Worm (Caenorhabditis elegans) whole organism, L3 larva: ENCODE results near the gene srh-140.

Source experiments
- ZK546.5 ChIP-seq: sonication (generic microtip); optimal IDR thresholded peaks from 2 replicates; lab custom pipeline; 2017; ENCODE audit warnings: missing biosample characterization, missing genetic modification characterization
- ceh-28 ChIP-seq: fragments of 150-350 bp; optimal IDR thresholded peaks from 2 replicates; lab custom pipeline; 2014; ENCODE audit warnings: missing biosample characterization, missing genetic modification reagents, missing genetic modification characterization
- ceh-9 ChIP-seq: sonication (generic microtip); optimal IDR thresholded peaks from 2 replicates; lab custom pipeline; 2018; ENCODE audit warnings: missing biosample characterization, missing genetic modification characterization
- egl-27 ChIP-seq: sonication (generic microtip); optimal IDR thresholded peaks from 4 replicates; lab custom pipeline; 2017; ENCODE audit warnings: missing biosample characterization, missing genetic modification reagents, missing genetic modification characterization
- elt-2 ChIP-seq: sonication (generic microtip); optimal IDR thresholded peaks from 2 replicates; lab custom pipeline; 2016; ENCODE audit warnings: missing genetic modification reagents, mild to moderate bottlenecking, missing genetic modification characterization, missing compliant biosample characterization
- eor-1 ChIP-seq, 2 experiments: fragments of 150-350 bp; optimal IDR thresholded peaks; 2 replicates each; lab custom pipeline; 2014 to 2018; ENCODE audit warnings: missing biosample characterization in 2 of 2, missing genetic modification characterization in 2 of 2
- lin-15B ChIP-seq: fragments of 150-350 bp; optimal IDR thresholded peaks from 2 replicates; lab custom pipeline; 2014; ENCODE audit warnings: missing biosample characterization, missing genetic modification characterization
- mml-1 ChIP-seq: fragments of 150-350 bp; sonication (generic microtip); optimal IDR thresholded peaks from 3 replicates; lab custom pipeline; 2014; ENCODE audit warnings: missing biosample characterization, missing genetic modification characterization
- nhr-11 ChIP-seq: fragments of 150-350 bp; optimal IDR thresholded peaks from 2 replicates; lab custom pipeline; 2014; ENCODE audit warnings: missing biosample characterization, missing genetic modification characterization
- nhr-237 ChIP-seq: fragments of 150-350 bp; optimal IDR thresholded peaks from 2 replicates; lab custom pipeline; 2014; ENCODE audit warnings: missing biosample characterization, missing genetic modification characterization
- unc-39 ChIP-seq: sonication (generic microtip); optimal IDR thresholded peaks from 4 replicates; lab custom pipeline; 2017; ENCODE audit warnings: missing biosample characterization, missing genetic modification characterization
- unc-62 ChIP-seq: fragments of 150-350 bp; sonication (generic microtip); optimal IDR thresholded peaks from 4 replicates; lab custom pipeline; 2014; ENCODE audit warnings: missing biosample characterization, missing genetic modification reagents, missing genetic modification characterization

DNA sequence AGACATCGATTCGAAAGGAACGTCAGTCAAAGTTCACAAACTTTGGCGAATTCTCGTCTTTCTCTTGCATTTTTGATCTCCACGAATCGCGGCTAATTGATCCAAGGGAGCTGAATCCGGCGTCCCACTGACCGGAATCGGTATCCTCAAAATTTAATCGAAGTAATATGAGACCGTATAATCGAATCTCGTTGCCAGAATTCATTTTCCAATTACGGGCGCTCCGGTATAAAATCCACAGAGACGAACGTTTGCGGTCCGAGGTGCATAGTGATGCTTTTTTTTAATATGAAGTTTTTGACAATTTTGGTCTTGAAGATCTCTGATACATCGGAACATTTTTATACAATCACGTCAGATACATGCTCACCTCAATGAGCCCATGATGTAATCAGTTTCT, 35.7 kb downstream of the srh-140 start:
- TF ChIP-seq ceh-9 (tag; lab: Kevin White, UChicago) (no peak), egl-27 (tag; lab: Kevin White, UChicago) (no peak), mml-1 (tag; lab: Kevin White, UChicago) (no peak), elt-2 (tag; lab: Kevin White, UChicago) (no peak), lin-15B (no peak), ZK546.5 (tag; lab: Kevin White, UChicago) (no peak), unc-62 (GFP tag; lab: Kevin White, UChicago) (no peak), unc-39 (tag; lab: Kevin White, UChicago) (no peak), eor-1 (tag; optimal IDR thresholded peaks at IDR 0.05; lab: Kevin White, UChicago) (no peak), nhr-237 (tag; lab: Kevin White, UChicago) (no peak), nhr-11 (tag; lab: Kevin White, UChicago) (no peak), ceh-28 (tag; lab: Kevin White, UChicago) (no peak)
